Fruit fly (Drosophila melanogaster): ENCODE results near the gene Usp2.

Usp2 gene

DNA sequence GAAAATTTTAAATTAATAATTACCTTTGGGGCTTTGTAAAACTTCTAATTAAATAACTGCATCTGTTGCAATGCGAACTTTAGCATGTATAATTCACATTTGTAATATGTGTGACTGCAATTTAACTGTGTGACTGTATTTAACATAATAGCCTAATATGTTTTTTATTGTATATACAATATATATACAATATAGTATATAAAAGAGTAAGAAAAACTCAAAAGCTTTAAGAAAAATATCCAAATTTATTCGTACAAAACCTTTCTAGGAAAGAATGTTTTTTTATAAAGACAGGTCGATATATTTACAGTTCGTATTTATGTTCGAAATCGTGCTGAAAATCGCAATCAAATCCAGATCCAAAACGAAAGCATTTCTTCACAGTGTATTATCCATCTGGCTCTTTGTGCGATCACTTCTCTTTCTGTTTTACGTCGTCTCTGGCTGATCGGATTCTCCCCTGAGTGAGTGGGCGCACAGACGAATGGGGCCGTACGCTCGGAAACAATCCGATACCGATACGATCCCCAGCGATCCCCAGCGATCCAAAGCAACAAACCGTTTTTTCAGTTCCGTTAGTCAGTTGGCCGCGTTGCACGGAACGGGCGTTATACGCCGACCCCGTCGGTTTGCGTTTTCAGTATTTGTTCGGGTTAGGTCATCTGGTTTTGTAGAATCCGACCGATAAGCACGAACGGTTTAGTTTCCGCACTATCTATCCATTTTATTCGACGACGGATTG lies 35.6 kb downstream of the Usp2 start (continued):
- TF ChIP-seq H2.0 (GFP tag; IDR thresholded peaks at IDR 0.05) (0 out of 2 replicates have a peak, but pooled peaks have one; percentile 8), slou (GFP tag; optimal IDR thresholded peaks at IDR 0.05) (peak; percentile 26), Med (GFP tag) (peak; percentile 84), CG13775 (GFP tag; optimal IDR thresholded peaks at IDR 0.05) (peak; percentile 79), chinmo (GFP tag; IDR thresholded peaks at IDR 0.05; ENCODE audit: partially characterized antibody) (0 out of 4 replicates have a peak, but pooled peaks have one; percentile 58), CG8281 (tag; optimal IDR thresholded peaks at IDR 0.05) (peak; percentile 21), lilli (GFP tag; optimal IDR thresholded peaks at IDR 0.05) (peak; percentile 12), trem (tag; optimal IDR thresholded peaks at IDR 0.05) (no peak), CG5180 (GFP tag; optimal IDR thresholded peaks at IDR 0.05) (peak; percentile 37), Ravus (GFP tag; IDR thresholded peaks at IDR 0.05) (no peak), CG11504 (tag; optimal IDR thresholded peaks at IDR 0.05) (peak; percentile 83), Oli (tag; optimal IDR thresholded peaks at IDR 0.05) (peak; percentile 84), ap (GFP tag; IDR thresholded peaks at IDR 0.05) (no peak), slbo (GFP tag; IDR thresholded peaks at IDR 0.05) (peak; percentile 51), CG2202 (tag; optimal IDR thresholded peaks at IDR 0.05) (no peak), Mrtf (GFP tag; IDR thresholded peaks at IDR 0.05) (0 out of 3 replicates have a peak, but pooled peaks have one; percentile 29), CG6689 (GFP tag; IDR thresholded peaks at IDR 0.05) (peak; percentile 33; the same call in 1 of the 2 replicates), pnt (GFP tag; optimal IDR thresholded peaks at IDR 0.05) (peak; percentile 13), ase (GFP tag; IDR thresholded peaks at IDR 0.05) (0 out of 3 replicates have a peak, but pooled peaks have one; percentile 36), CG10147 (GFP tag; optimal IDR thresholded peaks at IDR 0.05) (peak; percentile 64), dimm (GFP tag; IDR thresholded peaks at IDR 0.05) (no peak), slp2 (GFP tag; optimal IDR thresholded peaks at IDR 0.05) (no peak), sr (GFP tag; IDR thresholded peaks at IDR 0.05) (peak; percentile 69; the same call in 2 of the 3 replicates), knrl (GFP tag; IDR thresholded peaks at IDR 0.05; ENCODE audit: partially characterized antibody) (no peak), CG11247 (GFP tag; IDR thresholded peaks at IDR 0.05) (0 out of 2 replicates have a peak, but pooled peaks have one; percentile 8), CG18599 (GFP tag; optimal IDR thresholded peaks at IDR 0.05) (peak; percentile 56), CG6654 (GFP tag; optimal IDR thresholded peaks at IDR 0.05) (peak; percentile 54), lab (GFP tag; optimal IDR thresholded peaks at IDR 0.05) (peak; percentile 47), org-1 (GFP tag; optimal IDR thresholded peaks at IDR 0.05) (peak; percentile 49), btn (GFP tag; optimal IDR thresholded peaks at IDR 0.05) (no peak), CG11723 (GFP tag; optimal IDR thresholded peaks at IDR 0.05) (peak; percentile 26), CG9727 (GFP tag; optimal IDR thresholded peaks at IDR 0.05) (peak; percentile 80), CG9215 (GFP tag; IDR thresholded peaks at IDR 0.05) (peak; percentile 51), CG11695 (GFP tag; IDR thresholded peaks at IDR 0.05) (0 out of 3 replicates have a peak, but pooled peaks have one; percentile 55), CG13296 (GFP tag; optimal IDR thresholded peaks at IDR 0.05) (peak; percentile 12), corto (GFP tag; optimal IDR thresholded peaks at IDR 0.05) (peak; percentile 19), gt (GFP tag; IDR thresholded peaks at IDR 0.05) (no peak), CoRest (tag; optimal IDR thresholded peaks at IDR 0.05) (peak; percentile 88), Bteb2 (GFP tag; optimal IDR thresholded peaks at IDR 0.05) (no peak), CG8478 (optimal IDR thresholded peaks at IDR 0.05) (no peak), CG17385 (GFP tag; optimal IDR thresholded peaks at IDR 0.05) (peak; percentile 71), CG1233 (GFP tag; optimal IDR thresholded peaks at IDR 0.05) (peak; percentile 48), CG3281 (GFP tag; optimal IDR thresholded peaks at IDR 0.05) (peak; percentile 76), HLH4C (GFP tag; IDR thresholded peaks at IDR 0.05; ENCODE audit: partially characterized antibody) (no peak), kni (GFP tag; optimal IDR thresholded peaks at IDR 0.05) (no peak), CG3838 (GFP tag; optimal IDR thresholded peaks at IDR 0.05) (no peak), Atf-2 (GFP tag; optimal IDR thresholded peaks at IDR 0.05) (no peak), CG14667 (GFP tag; IDR thresholded peaks at IDR 0.05) (no peak), Optix (GFP tag; IDR thresholded peaks at IDR 0.05) (no peak)
